Fruit fly (Drosophila melanogaster) whole organism, pupa: ENCODE results near the gene CG11790.

Experiments used
- CG15710 ChIP-seq: fragments of 200-800 bp; sonication (Bioruptor generic); optimal IDR thresholded peaks from 2 replicates; lab custom pipeline; 2018; ENCODE audit warnings: missing biosample characterization, mild to moderate bottlenecking, missing genetic modification characterization, moderate library complexity
- CG9948 ChIP-seq: fragments of 200-800 bp; sonication (Bioruptor generic); optimal IDR thresholded peaks from 2 replicates; lab custom pipeline; 2018; ENCODE audit warnings: missing biosample characterization, mild to moderate bottlenecking, missing genetic modification characterization, moderate library complexity
- Pif1B ChIP-seq: fragments of 200-800 bp; sonication (Bioruptor generic); optimal IDR thresholded peaks from 3 replicates; lab custom pipeline; 2016; ENCODE audit warnings: missing biosample characterization, missing genetic modification characterization

DNA sequence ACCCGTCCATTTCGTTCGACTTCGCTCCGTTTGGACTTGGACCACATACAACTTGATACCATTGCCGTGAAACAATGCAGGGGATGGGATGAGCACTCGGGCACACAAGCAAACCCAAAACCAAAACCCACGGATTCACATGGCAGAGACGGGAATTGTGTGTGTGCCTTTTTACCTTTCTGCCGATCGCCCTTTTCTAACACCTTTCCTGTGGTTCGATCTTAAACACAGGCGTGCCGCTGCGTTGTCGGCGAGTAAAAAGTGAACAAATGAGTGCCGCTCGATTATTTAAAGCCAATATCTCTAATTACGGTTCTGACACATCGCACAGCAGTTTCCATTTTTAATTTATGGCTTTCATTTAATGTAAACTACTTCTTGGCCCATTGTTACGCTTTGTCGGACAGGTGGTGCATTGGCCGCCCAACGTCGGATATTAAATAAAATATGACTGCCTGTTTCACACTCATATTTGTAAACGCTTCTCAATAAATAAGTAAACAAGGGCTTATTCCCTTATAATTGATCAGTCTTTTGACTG is 29.8 kb downstream of the CG11790 start:
- TF ChIP-seq Pif1B (no peak), CG15710 (tag; lab: Kevin White, UChicago) (no peak), CG9948 (no peak)
